Fruit fly (Drosophila melanogaster): ENCODE data around the gene fd96Ca.

dm6 chr3R:25078665-25079064 lies 3.8 kb upstream of the fd96Ca start:
- no peak for TF ChIP-seq insv (optimal IDR thresholded peaks at IDR 0.05)
- no peak for TF ChIP-seq Myc (optimal IDR thresholded peaks at IDR 0.05)
- TF ChIP-seq Sin3A (optimal IDR thresholded peaks at IDR 0.05) = no peak
- no peak for TF ChIP-seq psq (optimal IDR thresholded peaks at IDR 0.05)
- TF ChIP-seq ttk (optimal IDR thresholded peaks at IDR 0.05) = no peak
